Worm (Caenorhabditis elegans) whole organism, young adult: Measurements from ENCODE around the gene nhr-248.
A peak's percentile ranks its signal among the peaks of the same experiment; 100 is the strongest.
"Not testable (repeated sequence)": the region's sequence is repeated elsewhere in the genome, so short reads cannot be mapped to it uniquely, and the experiment has no call there.

Source experiments
- B0261.1 ChIP-seq: sonication (generic microtip); optimal IDR thresholded peaks from 2 replicates; lab custom pipeline; 2016; ENCODE audit warnings: mild to moderate bottlenecking, missing genetic modification characterization, moderate library complexity, missing compliant biosample characterization
- B0336.3 ChIP-seq: fragments of 200-800 bp; sonication (Bioruptor generic); IDR thresholded peaks from 2 replicates; pipeline ENCODE4 v1.3.6; 2022; ENCODE audit warnings: missing genetic modification characterization, missing compliant biosample characterization
- F39B2.1 ChIP-seq: fragments of 200-800 bp; sonication (Bioruptor generic); IDR thresholded peaks from 2 replicates; pipeline ENCODE4 v1.3.6; 2022; ENCODE audit warnings: missing genetic modification reagents, missing genetic modification characterization, missing compliant biosample characterization
- T26A5.8 ChIP-seq: sonication (generic microtip); optimal IDR thresholded peaks from 2 replicates; lab custom pipeline; 2016; ENCODE audit warnings: missing genetic modification characterization, missing compliant biosample characterization
- Y53G8AR.9 ChIP-seq: fragments of 200-800 bp; sonication (Bioruptor generic); conservative IDR thresholded peaks from 2 replicates; pipeline ENCODE4 v1.3.6; 2022; ENCODE audit warnings: missing genetic modification reagents, missing genetic modification characterization, missing compliant biosample characterization
- aptf-2 ChIP-seq: fragments of 200-800 bp; sonication (Bioruptor generic); conservative IDR thresholded peaks from 2 replicates; pipeline ENCODE4 v1.3.6; 2022; ENCODE audit warnings: missing genetic modification reagents, missing genetic modification characterization, missing compliant biosample characterization
- atf-7 ChIP-seq: sonication (generic microtip); optimal IDR thresholded peaks from 2 replicates; lab custom pipeline; 2017; ENCODE audit warnings: mild to moderate bottlenecking, missing genetic modification characterization, missing compliant biosample characterization
- athp-1 ChIP-seq: sonication (generic microtip); optimal IDR thresholded peaks from 2 replicates; lab custom pipeline; 2017; ENCODE audit warnings: mild to moderate bottlenecking, missing genetic modification characterization, missing compliant biosample characterization
- bed-2 ChIP-seq: fragments of 200-800 bp; sonication (Bioruptor generic); IDR thresholded peaks from 2 replicates; pipeline ENCODE4 v1.3.6; 2022; ENCODE audit warnings: missing genetic modification reagents, missing genetic modification characterization, missing compliant biosample characterization
- cebp-2 ChIP-seq: fragments of 200-800 bp; sonication (Bioruptor generic); IDR thresholded peaks from 2 replicates; pipeline ENCODE4 v1.3.6; 2022; ENCODE audit warnings: missing genetic modification characterization, missing compliant biosample characterization
- ceh-27 ChIP-seq: fragments of 200-800 bp; sonication (Bioruptor generic); optimal IDR thresholded peaks from 2 replicates; lab custom pipeline; 2018; ENCODE audit warnings: mild to moderate bottlenecking, missing genetic modification characterization, moderate library complexity, missing compliant biosample characterization
- ceh-58 ChIP-seq: fragments of 200-800 bp; sonication (Bioruptor generic); IDR thresholded peaks from 2 replicates; pipeline ENCODE4 v1.3.6; 2022; ENCODE audit warnings: missing genetic modification characterization, missing compliant biosample characterization
- egrh-3 ChIP-seq: fragments of 200-800 bp; sonication (Bioruptor generic); IDR thresholded peaks from 2 replicates; pipeline ENCODE4 v1.3.6; 2022; ENCODE audit warnings: missing genetic modification reagents, missing genetic modification characterization, missing compliant biosample characterization
- gei-17 ChIP-seq: fragments of 200-800 bp; sonication (Bioruptor generic); optimal IDR thresholded peaks from 2 replicates; lab custom pipeline; 2018; ENCODE audit warnings: mild to moderate bottlenecking, missing genetic modification characterization, missing compliant biosample characterization
- hlh-12 ChIP-seq: sonication (generic microtip); optimal IDR thresholded peaks from 2 replicates; lab custom pipeline; 2016; ENCODE audit warnings: missing genetic modification characterization, missing compliant biosample characterization
- lin-35 ChIP-seq, 3 experiments: fragments of 150-350 bp in 2 of 3; sonication (generic microtip) in 1 of 3; optimal IDR thresholded peaks; 2 replicates each; lab custom pipeline; 2014 to 2018; ENCODE audit warnings: missing biosample characterization in 3 of 3, missing genetic modification characterization in 3 of 3, missing genetic modification reagents in 3 of 3
- lin-40 ChIP-seq: sonication (generic microtip); optimal IDR thresholded peaks from 2 replicates; lab custom pipeline; 2016; ENCODE audit warnings: missing genetic modification characterization, mild to moderate bottlenecking, missing compliant biosample characterization, missing genotype, missing genetic modification reagents
- madf-3 ChIP-seq: fragments of 200-800 bp; sonication (Bioruptor generic); IDR thresholded peaks from 2 replicates; pipeline ENCODE4 v1.3.6; 2022; ENCODE audit warnings: missing genetic modification reagents, missing genetic modification characterization, missing compliant biosample characterization
- mxl-1 ChIP-seq: sonication (generic microtip); optimal IDR thresholded peaks from 2 replicates; lab custom pipeline; 2016; ENCODE audit warnings: missing genetic modification characterization, missing compliant biosample characterization
- nfyb-1 ChIP-seq: fragments of 200-800 bp; sonication (Bioruptor generic); IDR thresholded peaks from 2 replicates; pipeline ENCODE4 v1.3.6; 2022; ENCODE audit warnings: missing genetic modification reagents, missing genetic modification characterization, missing compliant biosample characterization
- nhr-80 ChIP-seq: sonication (generic microtip); optimal IDR thresholded peaks from 2 replicates; lab custom pipeline; 2016; ENCODE audit warnings: missing genetic modification characterization, missing compliant biosample characterization
- rec-8 ChIP-seq, 2 experiments: sonication (generic microtip); optimal IDR thresholded peaks; 2 replicates each; lab custom pipeline; 2016; ENCODE audit warnings: mild to moderate bottlenecking in 2 of 2, missing genetic modification characterization in 2 of 2, missing genetic modification reagents in 2 of 2, missing genotype in 2 of 2, missing biosample characterization in 1 of 2, missing compliant biosample characterization in 1 of 2, moderate library complexity in 1 of 2
- snpc-1.1 ChIP-seq: sonication (generic microtip); optimal IDR thresholded peaks from 2 replicates; lab custom pipeline; 2017; ENCODE audit warnings: missing genetic modification characterization, mild to moderate bottlenecking, missing compliant biosample characterization, antibody characterized with exemption, moderate library complexity, missing genotype, missing genetic modification reagents; ENCODE audit not compliant: insufficient read depth
- snpc-4 ChIP-seq, 5 experiments: fragments of 150-350 bp in 1 of 5; sonication (generic microtip) in 4 of 5; optimal IDR thresholded peaks; 2 replicates each; lab custom pipeline; 2014 to 2018; ENCODE audit warnings: missing genetic modification characterization in 5 of 5, missing biosample characterization in 3 of 5, antibody characterized with exemption in 2 of 5, mild to moderate bottlenecking in 2 of 5, missing compliant biosample characterization in 2 of 5, missing genotype in 2 of 5, moderate library complexity in 2 of 5, missing genetic modification reagents in 1 of 5
- somi-1 ChIP-seq: fragments of 200-800 bp; sonication (Bioruptor generic); optimal IDR thresholded peaks from 2 replicates; lab custom pipeline; 2018; ENCODE audit warnings: mild to moderate bottlenecking, missing genetic modification characterization, missing compliant biosample characterization
- tbp1 ChIP-seq: fragments of 200-800 bp; sonication (Bioruptor generic); optimal IDR thresholded peaks from 2 replicates; lab custom pipeline; 2018; ENCODE audit warnings: mild to moderate bottlenecking, missing genetic modification characterization, missing compliant biosample characterization
- unc-62 ChIP-seq: fragments of 150-350 bp; optimal IDR thresholded peaks from 2 replicates; lab custom pipeline; 2014; ENCODE audit warnings: missing biosample characterization, missing genetic modification reagents, missing genetic modification characterization
- zfh-2 ChIP-seq: fragments of 200-800 bp; sonication (Bioruptor generic); conservative IDR thresholded peaks from 2 replicates; pipeline ENCODE4 v1.3.6; 2022; ENCODE audit warnings: missing genetic modification reagents, missing genetic modification characterization, missing compliant biosample characterization
- ztf-22 ChIP-seq: fragments of 200-800 bp; sonication (Bioruptor generic); optimal IDR thresholded peaks from 2 replicates; lab custom pipeline; 2018; ENCODE audit warnings: mild to moderate bottlenecking, missing genetic modification characterization, moderate library complexity, missing compliant biosample characterization
- ztf-25 ChIP-seq: fragments of 200-800 bp; sonication (Bioruptor generic); IDR thresholded peaks from 2 replicates; pipeline ENCODE4 v1.3.6; 2022; ENCODE audit warnings: missing genetic modification reagents, missing genetic modification characterization, missing compliant biosample characterization
- ztf-28 ChIP-seq: fragments of 200-800 bp; sonication (Bioruptor generic); IDR thresholded peaks from 2 replicates; pipeline ENCODE4 v1.3.6; 2022; ENCODE audit warnings: missing genetic modification reagents, missing genetic modification characterization, missing compliant biosample characterization
- ztf-6 ChIP-seq: fragments of 200-800 bp; sonication (Bioruptor generic); IDR thresholded peaks from 2 replicates; pipeline ENCODE4 v1.3.6; 2022; ENCODE audit warnings: missing genetic modification reagents, missing genetic modification characterization, missing compliant biosample characterization

The nhr-248 gene

DNA sequence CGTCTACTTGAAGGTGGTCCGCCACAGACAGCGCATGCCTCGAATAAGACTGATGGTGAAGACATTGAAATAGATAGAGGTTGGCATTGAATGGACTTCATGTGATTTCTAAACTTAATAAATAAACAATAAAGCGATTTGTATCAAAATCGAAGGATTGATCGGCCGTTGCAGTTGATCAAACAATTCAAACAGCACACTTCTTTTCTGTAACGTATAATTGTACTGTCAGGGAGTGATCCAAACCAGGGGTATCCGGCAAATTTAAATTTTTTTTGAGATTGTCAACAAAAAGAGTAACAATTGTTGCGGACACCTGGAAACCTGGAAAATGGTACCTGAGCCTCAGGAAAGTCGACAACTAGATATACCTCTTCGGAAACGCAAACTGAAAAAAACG, at the start of gene nhr-248:
Gene nhr-248 (minus strand): TSS at position 101 of the 400 bp plus-strand sequence.
- TF ChIP-seq hlh-12 (tag; lab: Kevin White, UChicago) (no peak), egrh-3 (GFP tag; lab: Robert Waterston, UW) (no peak), athp-1 (no peak), snpc-4 (GFP tag; optimal IDR thresholded peaks at IDR 0.05; lab: Kevin White, UChicago) (no peak), snpc-4 (tag; optimal IDR thresholded peaks at IDR 0.05; lab: Kevin White, UChicago) (no peak), Y53G8AR.9 (GFP tag; lab: Robert Waterston, UW) (no peak), ztf-25 (GFP tag; lab: Robert Waterston, UW) (no peak), lin-35 (GFP tag; optimal IDR thresholded peaks at IDR 0.05; lab: Kevin White, UChicago) (no peak), somi-1 (GFP tag; lab: Kevin White, UChicago) (no peak), F39B2.1 (GFP tag; lab: Robert Waterston, UW) (no peak), unc-62 (GFP tag; lab: Kevin White, UChicago) (no peak), nhr-80 (tag; lab: Kevin White, UChicago) (no peak), ceh-58 (GFP tag; lab: Robert Waterston, UW) (no peak), ztf-28 (GFP tag; lab: Robert Waterston, UW) (no peak)

DNA sequence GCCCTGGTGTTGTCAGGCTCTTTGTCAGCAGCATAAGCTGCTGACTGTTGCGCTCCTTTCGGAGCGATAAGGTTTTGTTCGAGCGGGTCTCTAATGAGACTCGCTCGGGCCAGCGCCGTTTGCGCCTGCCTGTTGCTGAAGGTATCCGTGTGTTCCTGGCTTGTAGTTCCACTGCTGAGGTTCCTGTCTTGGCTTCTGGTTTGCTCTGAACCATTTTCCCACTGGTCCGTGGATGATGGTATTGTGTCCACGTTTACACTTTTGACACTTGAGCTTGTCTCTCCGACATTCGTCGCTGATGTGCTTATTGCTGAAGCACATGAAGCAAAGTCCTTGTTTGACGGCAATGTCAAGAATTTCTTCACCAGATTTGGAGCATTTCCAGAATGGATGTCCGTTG, 46.9 kb upstream of the nhr-248 start:
- 0 out of 2 replicates have a peak, but pooled peaks have one; percentile 19 for TF ChIP-seq cebp-2 (GFP tag; lab: Robert Waterston, UW)
- TF ChIP-seq ztf-22 (GFP tag; lab: Kevin White, UChicago) = no peak
- peak; percentile 53 for TF ChIP-seq zfh-2 (GFP tag; lab: Robert Waterston, UW)
- TF ChIP-seq, all 124 proteins: peak for 2

- not testable (repeated sequence) for TF ChIP-seq snpc-4 (GFP tag; optimal IDR thresholded peaks at IDR 0.05; lab: Kevin White, UChicago)
- TF ChIP-seq snpc-4 (tag; optimal IDR thresholded peaks at IDR 0.05; lab: Kevin White, UChicago) = peak in 2 of 4 experiments; percentile 73 to 87
- TF ChIP-seq tbp1 = peak; percentile 46
- peak; percentile 8 for TF ChIP-seq B0261.1
Measured at ce11 chrV:17129328-17129727, 24.9 kb upstream of the nhr-248 start.

DNA sequence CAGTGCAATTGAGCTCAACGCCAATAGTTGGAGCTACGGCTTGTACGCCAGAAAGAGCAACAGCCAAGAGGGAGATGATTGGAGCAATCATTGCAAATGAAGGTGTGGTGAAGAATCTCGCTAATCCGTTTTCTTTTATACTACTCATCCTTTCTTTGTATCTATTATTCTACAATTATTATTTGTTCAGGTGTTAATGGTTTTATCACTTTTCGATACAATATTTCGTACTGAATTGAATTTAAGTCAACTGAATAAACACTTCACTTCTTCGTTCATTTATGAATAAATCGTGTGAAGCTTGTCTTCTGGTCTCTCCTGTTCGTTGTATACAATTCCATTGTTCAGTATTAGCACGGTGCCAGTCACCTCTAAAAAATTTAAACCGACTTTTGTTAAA, 3.9 kb upstream of the nhr-248 start, which contains the start of gene ZK218.11:
Gene ZK218.11 (minus strand): TSS at position 101 of the 400 bp plus-strand sequence.
- TF ChIP-seq atf-7 (tag; lab: Kevin White, UChicago) = no peak
- no peak for TF ChIP-seq zfh-2 (GFP tag; lab: Robert Waterston, UW)
- no peak for TF ChIP-seq gei-17 (GFP tag; lab: Kevin White, UChicago)
- no peak for TF ChIP-seq nfyb-1
- TF ChIP-seq madf-3 = no peak
- TF ChIP-seq aptf-2 = no peak
- TF ChIP-seq rec-8 (tag; optimal IDR thresholded peaks at IDR 0.05; lab: Kevin White, UChicago) = no peak
- no peak for TF ChIP-seq T26A5.8 (tag; lab: Kevin White, UChicago)
- TF ChIP-seq bed-2 (GFP tag; lab: Robert Waterston, UW) = no peak
- no peak for TF ChIP-seq mxl-1 (tag; lab: Kevin White, UChicago)
- TF ChIP-seq B0336.3 (GFP tag; lab: Robert Waterston, UW) = no peak
- TF ChIP-seq lin-40 (tag; lab: Kevin White, UChicago) = no peak
- TF ChIP-seq snpc-1.1 = no peak
- no peak for TF ChIP-seq ztf-6 (GFP tag; lab: Robert Waterston, UW)
- TF ChIP-seq ceh-27 (GFP tag; lab: Kevin White, UChicago) = no peak
- TF ChIP-seq egrh-3 (GFP tag; lab: Robert Waterston, UW) = no peak
